Worm (Caenorhabditis elegans) whole organism, midembryonic: ENCODE results near the gene F49C12.7.

Experiments used
- T22C8.4 ChIP-seq: fragments of 200-800 bp; sonication (Bioruptor generic); IDR thresholded peaks from 2 replicates; pipeline ENCODE4 v1.3.6; 2022; ENCODE audit warnings: missing genetic modification characterization, missing compliant biosample characterization
- ztf-23 ChIP-seq: fragments of 200-800 bp; sonication (Bioruptor generic); IDR thresholded peaks from 2 replicates; pipeline ENCODE4 v1.3.6; 2022; ENCODE audit warnings: missing genetic modification reagents, missing genetic modification characterization, missing compliant biosample characterization

DNA sequence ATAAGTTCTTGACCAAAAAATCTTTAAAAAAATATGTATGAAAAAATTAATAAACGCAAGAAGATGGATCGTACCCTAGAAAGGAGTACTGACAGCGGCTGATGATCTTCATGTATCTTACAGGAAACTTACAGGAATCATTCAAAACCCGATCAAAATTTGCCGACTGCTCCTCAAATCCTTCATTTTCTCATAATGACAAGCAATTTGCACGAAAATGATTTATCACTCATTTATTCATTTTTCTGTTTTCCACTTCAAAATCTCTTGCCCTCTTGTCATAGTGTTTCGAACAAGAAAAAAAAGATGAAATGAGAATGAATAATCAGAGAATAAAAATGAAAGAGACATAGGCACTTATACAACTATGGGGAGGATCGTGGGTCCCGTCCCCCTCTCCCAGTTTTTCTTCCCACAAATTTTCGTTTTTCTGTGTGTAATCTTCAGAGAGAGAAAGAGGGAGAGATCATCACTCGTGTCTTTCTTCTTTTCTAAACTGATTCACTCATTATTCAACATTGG lies 38.7 kb downstream of the F49C12.7 start, which contains the start of gene nmy-3:
- TF ChIP-seq T22C8.4 (no peak), ztf-23 (GFP tag; lab: Robert Waterston, UW) (no peak)
